Fruit fly (Drosophila melanogaster) whole organism, embryonic: ENCODE data around the gene Fdh.

ENCODE experiments used
- Atf6 ChIP-seq: fragments of 200-800 bp; sonication (Bioruptor generic); IDR thresholded peaks from 2 replicates; pipeline ENCODE4 v1.3.6; 2022; ENCODE audit warnings: missing biosample characterization, missing genetic modification characterization
- CG10321 ChIP-seq: fragments of 200-800 bp; sonication (Bioruptor generic); IDR thresholded peaks from 2 replicates; pipeline ENCODE4 v1.3.6; 2022; ENCODE audit warnings: missing biosample characterization, missing genetic modification characterization
- CG10979 ChIP-seq: fragments of 200-800 bp; sonication (Bioruptor generic); optimal IDR thresholded peaks from 2 replicates; lab custom pipeline; 2018; ENCODE audit warnings: missing biosample characterization, mild to moderate bottlenecking, missing genetic modification characterization, moderate library complexity
- CG11456 ChIP-seq: fragments of 200-800 bp; sonication (Bioruptor generic); IDR thresholded peaks from 3 replicates; pipeline ENCODE4 v1.3.6; 2022; ENCODE audit warnings: missing biosample characterization, missing genetic modification characterization
- CG11560 ChIP-seq: fragments of 200-800 bp; sonication (Bioruptor generic); IDR thresholded peaks from 3 replicates; pipeline ENCODE4 v1.3.6; 2022; ENCODE audit warnings: missing biosample characterization, missing genetic modification characterization
- CG12236 ChIP-seq: fragments of 200-800 bp; sonication (Bioruptor generic); optimal IDR thresholded peaks from 2 replicates; lab custom pipeline; 2016; ENCODE audit warnings: missing biosample characterization, missing genetic modification characterization
- CG12391 ChIP-seq: fragments of 200-800 bp; sonication (Bioruptor generic); optimal IDR thresholded peaks from 3 replicates; lab custom pipeline; 2018; ENCODE audit warnings: missing biosample characterization, mild to moderate bottlenecking, missing genetic modification characterization, moderate library complexity
- CG12942 ChIP-seq: fragments of 200-800 bp; sonication (Bioruptor generic); optimal IDR thresholded peaks from 3 replicates; lab custom pipeline; 2016; ENCODE audit warnings: missing biosample characterization, missing genetic modification characterization
- CG15601 ChIP-seq: fragments of 200-800 bp; sonication (Bioruptor generic); optimal IDR thresholded peaks from 3 replicates; lab custom pipeline; 2019; ENCODE audit warnings: missing biosample characterization, mild to moderate bottlenecking, missing genetic modification characterization, moderate library complexity
- CG17802 ChIP-seq: fragments of 200-800 bp; sonication (Bioruptor generic); optimal IDR thresholded peaks from 2 replicates; lab custom pipeline; 2018; ENCODE audit warnings: missing biosample characterization, mild to moderate bottlenecking, missing genetic modification characterization, moderate library complexity
- CG1792 ChIP-seq: fragments of 200-800 bp; sonication (Bioruptor generic); optimal IDR thresholded peaks from 2 replicates; lab custom pipeline; 2016; ENCODE audit warnings: missing biosample characterization, missing genetic modification characterization
- CG30431 ChIP-seq: fragments of 200-800 bp; sonication (Bioruptor generic); optimal IDR thresholded peaks from 2 replicates; lab custom pipeline; 2017; ENCODE audit warnings: missing biosample characterization, missing genetic modification characterization
- CG31441 ChIP-seq: fragments of 200-800 bp; sonication (Bioruptor generic); IDR thresholded peaks from 2 replicates; pipeline ENCODE4 v1.3.6; 2022; ENCODE audit warnings: missing biosample characterization, missing genetic modification characterization
- CG4282 ChIP-seq: fragments of 200-800 bp; sonication (Bioruptor generic); optimal IDR thresholded peaks from 2 replicates; lab custom pipeline; 2016; ENCODE audit warnings: missing biosample characterization, missing genetic modification characterization
- CG4328 ChIP-seq: fragments of 200-800 bp; sonication (Bioruptor generic); optimal IDR thresholded peaks from 3 replicates; lab custom pipeline; 2017; ENCODE audit warnings: missing biosample characterization, missing genetic modification reagents, missing genetic modification characterization
- CG4854 ChIP-seq: fragments of 200-800 bp; sonication (Bioruptor generic); optimal IDR thresholded peaks from 2 replicates; lab custom pipeline; 2016; ENCODE audit warnings: missing biosample characterization, missing genetic modification characterization, inconsistent platforms
- CG8281 ChIP-seq: fragments of 200-800 bp; sonication (Bioruptor generic); optimal IDR thresholded peaks from 2 replicates; lab custom pipeline; 2018; ENCODE audit warnings: missing biosample characterization, mild to moderate bottlenecking, missing genetic modification characterization, moderate library complexity
- CG9215 ChIP-seq: fragments of 200-800 bp; sonication (Bioruptor generic); IDR thresholded peaks from 2 replicates; pipeline ENCODE4 v1.3.6; 2022; ENCODE audit warnings: missing biosample characterization, missing genetic modification characterization
- CG9797 ChIP-seq: fragments of 200-800 bp; sonication (Bioruptor generic); optimal IDR thresholded peaks from 3 replicates; lab custom pipeline; 2018; ENCODE audit warnings: missing biosample characterization, mild to moderate bottlenecking, missing genetic modification characterization
- CG9876 ChIP-seq: fragments of 200-800 bp; sonication (Bioruptor generic); optimal IDR thresholded peaks from 2 replicates; lab custom pipeline; 2016; ENCODE audit warnings: missing biosample characterization, missing genetic modification characterization
- Deaf1 ChIP-seq: fragments of 200-800 bp; optimal IDR thresholded peaks from 3 replicates; lab custom pipeline; 2019; ENCODE audit warnings: missing biosample characterization, mild to moderate bottlenecking, missing genetic modification characterization, moderate library complexity
- Doc3 ChIP-seq: fragments of 200-800 bp; sonication (Bioruptor generic); IDR thresholded peaks from 3 replicates; pipeline ENCODE4 v1.3.6; 2022; ENCODE audit warnings: missing biosample characterization, missing genetic modification characterization; ENCODE audit not compliant: partially characterized antibody
- GATAe ChIP-seq: fragments of 200-800 bp; sonication (Bioruptor generic); conservative IDR thresholded peaks from 2 replicates; pipeline ENCODE4 v1.3.6; 2022; ENCODE audit warnings: missing biosample characterization, missing genetic modification characterization
- Hr3 ChIP-seq: fragments of 200-800 bp; sonication (Bioruptor generic); optimal IDR thresholded peaks from 3 replicates; lab custom pipeline; 2016; ENCODE audit warnings: missing biosample characterization, missing genetic modification characterization
- Hr39 ChIP-seq: fragments of >200 bp; optimal IDR thresholded peaks from 2 replicates; lab custom pipeline; 2017
- Hr51 ChIP-seq, 2 experiments: fragments of 200-800 bp; sonication (Bioruptor generic); optimal IDR thresholded peaks; 2 replicates in 1 of 2; 3 replicates in 1 of 2; lab custom pipeline; 2016 to 2018; ENCODE audit warnings: missing biosample characterization in 2 of 2, missing genetic modification characterization in 2 of 2, mild to moderate bottlenecking in 1 of 2, moderate library complexity in 1 of 2
- Neu2 ChIP-seq: fragments of 200-800 bp; sonication (Bioruptor generic); optimal IDR thresholded peaks from 3 replicates; lab custom pipeline; 2016; ENCODE audit warnings: missing biosample characterization, missing genetic modification characterization, borderline replicate concordance
- Nf-YA ChIP-seq: fragments of 200-800 bp; sonication (Bioruptor generic); IDR thresholded peaks from 2 replicates; pipeline ENCODE4 v1.3.6; 2022; ENCODE audit warnings: missing biosample characterization, missing genetic modification characterization
- Poxn ChIP-seq: fragments of 200-800 bp; sonication (Bioruptor generic); IDR thresholded peaks from 2 replicates; pipeline ENCODE4 v1.3.6; 2022; ENCODE audit warnings: missing biosample characterization, missing genetic modification characterization
- Sry-δ ChIP-seq: fragments of 200-800 bp; sonication (Bioruptor generic); optimal IDR thresholded peaks from 2 replicates; lab custom pipeline; 2016; ENCODE audit warnings: missing biosample characterization, missing genetic modification characterization
- Tbp ChIP-seq: fragments of >200 bp; optimal IDR thresholded peaks from 2 replicates; lab custom pipeline; 2018; ENCODE audit warnings: missing biosample characterization, missing genetic modification characterization
- Vsx1 ChIP-seq: fragments of 200-800 bp; sonication (Bioruptor generic); optimal IDR thresholded peaks from 2 replicates; lab custom pipeline; 2017; ENCODE audit warnings: missing biosample characterization, mild to moderate bottlenecking, missing genetic modification characterization, missing genetic modification reagents
- ac ChIP-seq: fragments of 200-800 bp; sonication (Bioruptor generic); optimal IDR thresholded peaks from 3 replicates; lab custom pipeline; 2017; ENCODE audit warnings: missing biosample characterization, mild to moderate bottlenecking, missing genetic modification characterization
- amos ChIP-seq: fragments of 200-800 bp; sonication (Bioruptor generic); IDR thresholded peaks from 2 replicates; pipeline ENCODE4 v1.3.6; 2022; ENCODE audit warnings: missing biosample characterization, missing genetic modification characterization; ENCODE audit not compliant: partially characterized antibody
- dmrt99B ChIP-seq: fragments of 200-800 bp; sonication (Bioruptor generic); optimal IDR thresholded peaks from 2 replicates; lab custom pipeline; 2018; ENCODE audit warnings: missing biosample characterization, mild to moderate bottlenecking, missing genetic modification characterization, moderate library complexity
- gsb ChIP-seq: fragments of 200-800 bp; sonication (Bioruptor generic); IDR thresholded peaks from 2 replicates; pipeline ENCODE4 v1.3.6; 2022; ENCODE audit warnings: missing biosample characterization, missing genetic modification characterization
- hb ChIP-seq: fragments of 200-800 bp; sonication (Bioruptor generic); IDR thresholded peaks from 3 replicates; pipeline ENCODE4 v1.3.6; 2022; ENCODE audit warnings: missing biosample characterization, missing genetic modification characterization; ENCODE audit not compliant: partially characterized antibody
- hkb ChIP-seq, 2 experiments: fragments of 200-800 bp in 1 of 2; fragments of >200 bp in 1 of 2; sonication (Bioruptor generic) in 1 of 2; IDR thresholded peaks in 1 of 2; optimal IDR thresholded peaks in 1 of 2; 2 replicates each; pipeline versions ENCODE4 v1.3.6 to Lab custom; 2017 to 2022; ENCODE audit warnings: missing biosample characterization in 1 of 2, missing genetic modification characterization in 1 of 2
- pb ChIP-seq: fragments of 200-800 bp; sonication (Bioruptor generic); optimal IDR thresholded peaks from 3 replicates; lab custom pipeline; 2016; ENCODE audit warnings: missing biosample characterization, missing genetic modification characterization
- phol ChIP-seq: fragments of 200-800 bp; sonication (Bioruptor generic); optimal IDR thresholded peaks from 3 replicates; lab custom pipeline; 2018; ENCODE audit warnings: missing biosample characterization, mild to moderate bottlenecking, missing genetic modification characterization, moderate library complexity
- prd ChIP-seq, 3 experiments: fragments of >200 bp in 2 of 3; fragments of 200-800 bp in 1 of 3; sonication (Bioruptor generic) in 1 of 3; optimal IDR thresholded peaks in 2 of 3; IDR thresholded peaks in 1 of 3; 2 replicates in 2 of 3; 3 replicates in 1 of 3; pipeline versions ENCODE4 v1.3.6 to Lab custom; 2017 to 2022; ENCODE audit warnings: missing biosample characterization in 1 of 3, missing genetic modification characterization in 1 of 3
- pros ChIP-seq: fragments of 200-800 bp; sonication (Bioruptor generic); optimal IDR thresholded peaks from 3 replicates; lab custom pipeline; 2019; ENCODE audit warnings: missing biosample characterization, mild to moderate bottlenecking, missing genetic modification characterization, moderate library complexity
- psq ChIP-seq: fragments of 200-800 bp; sonication (Bioruptor generic); optimal IDR thresholded peaks from 2 replicates; lab custom pipeline; 2017; ENCODE audit warnings: missing biosample characterization, missing genetic modification characterization
- ssp ChIP-seq: fragments of 200-800 bp; sonication (Bioruptor generic); IDR thresholded peaks from 2 replicates; pipeline ENCODE4 v1.3.6; 2022; ENCODE audit warnings: missing biosample characterization, missing genetic modification characterization
- tgo ChIP-seq: fragments of 200-800 bp; sonication (Bioruptor generic); IDR thresholded peaks from 3 replicates; pipeline ENCODE4 v1.3.6; 2022; ENCODE audit warnings: missing biosample characterization, missing genetic modification characterization

Fdh gene

dm6 chr3R:10849515-10849973, 22.6 kb downstream of the Fdh start, which contains the start of gene CG42394 (continued):
- peak; percentile 47 for TF ChIP-seq CG1792
- peak; percentile 8; the same call in 1 of the 3 replicates for TF ChIP-seq CG11560 (tag; lab: Robert Waterston, UW)
- TF ChIP-seq CG17802 (tag; lab: Kevin White, UChicago), result peak; percentile 80
- no peak for TF ChIP-seq Neu2 (GFP tag; lab: Kevin White, UChicago)
- TF ChIP-seq Poxn (GFP tag; lab: Robert Waterston, UW), result peak; percentile 51; the same call in 1 of the 2 replicates
- no peak for TF ChIP-seq hkb (optimal IDR thresholded peaks at IDR 0.05; lab: Kevin White, UChicago)
- peak; percentile 97 for TF ChIP-seq hkb (GFP tag; IDR thresholded peaks at IDR 0.05; lab: Robert Waterston, UW)
- TF ChIP-seq CG4854, result no peak
- no peak for TF ChIP-seq prd (optimal IDR thresholded peaks at IDR 0.05; lab: Kevin White, UChicago)
- peak; percentile 94 for TF ChIP-seq prd (GFP tag; IDR thresholded peaks at IDR 0.05; lab: Robert Waterston, UW)
- TF ChIP-seq ac (GFP tag; lab: Kevin White, UChicago), result peak; percentile 90
- no peak for TF ChIP-seq CG4282
- TF ChIP-seq CG12236 (GFP tag; lab: Kevin White, UChicago), result peak; percentile 49
- TF ChIP-seq Sry-δ (GFP tag; lab: Kevin White, UChicago), result peak; percentile 19
- TF ChIP-seq CG9876 (GFP tag; lab: Kevin White, UChicago), result no peak
- peak; percentile 97 for TF ChIP-seq dmrt99B (tag; lab: Kevin White, UChicago)
- peak; percentile 98 for TF ChIP-seq CG10979 (tag; lab: Kevin White, UChicago)
- peak; percentile 98 for TF ChIP-seq phol
- TF ChIP-seq CG12942, result peak; percentile 87
- peak; percentile 71 for TF ChIP-seq GATAe (GFP tag; lab: Robert Waterston, UW)
- peak; percentile 77 to 96 for TF ChIP-seq Hr51 (GFP tag; optimal IDR thresholded peaks at IDR 0.05; lab: Kevin White, UChicago)
- TF ChIP-seq Deaf1 (tag; lab: Kevin White, UChicago), result peak; percentile 86
- TF ChIP-seq Nf-YA, result peak; percentile 91
- TF ChIP-seq CG10321, result peak; percentile 74
- TF ChIP-seq ssp (GFP tag; lab: Robert Waterston, UW), result peak; percentile 78
- peak; percentile 72 for TF ChIP-seq psq (GFP tag; lab: Kevin White, UChicago)
- peak; percentile 93 for TF ChIP-seq tgo
- peak; percentile 97 for TF ChIP-seq CG12391 (tag; lab: Kevin White, UChicago)
- no peak for TF ChIP-seq Hr39 (lab: Kevin White, UChicago)
- TF ChIP-seq Doc3 (GFP tag; lab: Robert Waterston, UW), result no peak
- TF ChIP-seq Atf6 (GFP tag; lab: Robert Waterston, UW), result peak; percentile 96
- TF ChIP-seq amos (GFP tag; lab: Robert Waterston, UW), result peak; percentile 22; the same call in 1 of the 2 replicates
- TF ChIP-seq Vsx1 (GFP tag; lab: Kevin White, UChicago), result peak; percentile 94
- TF ChIP-seq CG9215 (GFP tag; lab: Robert Waterston, UW), result peak; percentile 83
- TF ChIP-seq CG9797 (GFP tag; lab: Kevin White, UChicago), result peak; percentile 25
- peak; percentile 86 for TF ChIP-seq CG4328 (GFP tag; lab: Kevin White, UChicago)
- TF ChIP-seq CG15601 (tag; lab: Kevin White, UChicago), result peak; percentile 93
- peak; percentile 77 for TF ChIP-seq CG8281 (tag; lab: Kevin White, UChicago)
- TF ChIP-seq hb (GFP tag; lab: Robert Waterston, UW), result no peak
- TF ChIP-seq CG11456 (GFP tag; lab: Robert Waterston, UW), result peak; percentile 94
- TF ChIP-seq pb (GFP tag; lab: Kevin White, UChicago), result no peak
- no peak for TF ChIP-seq Tbp (GFP tag; lab: Kevin White, UChicago)
- peak; percentile 87 for TF ChIP-seq Hr3
- peak; percentile 87 for TF ChIP-seq gsb
- TF ChIP-seq pros, result peak; percentile 34
- peak; percentile 99 for TF ChIP-seq CG31441 (GFP tag; lab: Robert Waterston, UW)
- TF ChIP-seq CG30431 (GFP tag; lab: Kevin White, UChicago), result peak; percentile 90
